Fruit fly (Drosophila melanogaster) whole organism, embryonic: Measurements from ENCODE around the gene dpr4.
A peak's percentile ranks its signal among the peaks of the same experiment; 100 is the strongest.

Experiments
- CG10267 ChIP-seq: fragments of 200-800 bp; sonication (Bioruptor generic); optimal IDR thresholded peaks from 2 replicates; lab custom pipeline; 2018; ENCODE audit warnings: missing biosample characterization, mild to moderate bottlenecking, missing genetic modification characterization, moderate library complexity
- CG10366 ChIP-seq: fragments of 200-800 bp; sonication (Bioruptor generic); IDR thresholded peaks from 2 replicates; pipeline ENCODE4 v1.3.6; 2022; ENCODE audit warnings: missing biosample characterization, missing genetic modification characterization
- CG10565 ChIP-seq: fragments of 200-800 bp; sonication (Bioruptor generic); optimal IDR thresholded peaks from 3 replicates; lab custom pipeline; 2016; ENCODE audit warnings: missing biosample characterization, mild to moderate bottlenecking, missing genetic modification characterization
- CG11695 ChIP-seq: fragments of 200-800 bp; sonication (Bioruptor generic); IDR thresholded peaks from 3 replicates; pipeline ENCODE4 v1.3.6; 2022; ENCODE audit warnings: missing biosample characterization, missing genetic modification characterization
- CG12071 ChIP-seq: fragments of 200-800 bp; sonication (Bioruptor generic); optimal IDR thresholded peaks from 3 replicates; lab custom pipeline; 2018; ENCODE audit warnings: missing biosample characterization, mild to moderate bottlenecking, missing genetic modification characterization
- CG12744 ChIP-seq: fragments of 200-800 bp; sonication (Bioruptor generic); optimal IDR thresholded peaks from 2 replicates; lab custom pipeline; 2016; ENCODE audit warnings: missing biosample characterization, missing genetic modification characterization
- CG13424 ChIP-seq: fragments of 200-800 bp; sonication (Bioruptor generic); optimal IDR thresholded peaks from 2 replicates; lab custom pipeline; 2019; ENCODE audit warnings: missing biosample characterization, mild to moderate bottlenecking, missing genetic modification characterization, moderate library complexity
- CG15479 ChIP-seq: fragments of 200-800 bp; sonication (Bioruptor generic); optimal IDR thresholded peaks from 3 replicates; lab custom pipeline; 2019; ENCODE audit warnings: missing biosample characterization, mild to moderate bottlenecking, missing genetic modification characterization, moderate library complexity
- CG1603 ChIP-seq: fragments of 200-800 bp; sonication (Bioruptor generic); optimal IDR thresholded peaks from 2 replicates; lab custom pipeline; 2019; ENCODE audit warnings: missing biosample characterization, mild to moderate bottlenecking, missing genetic modification characterization, moderate library complexity
- CG17568 ChIP-seq: fragments of 200-800 bp; sonication (Bioruptor generic); optimal IDR thresholded peaks from 2 replicates; lab custom pipeline; 2018; ENCODE audit warnings: missing biosample characterization, mild to moderate bottlenecking, missing genetic modification characterization, moderate library complexity
- CG1792 ChIP-seq: fragments of 200-800 bp; sonication (Bioruptor generic); optimal IDR thresholded peaks from 2 replicates; lab custom pipeline; 2016; ENCODE audit warnings: missing biosample characterization, missing genetic modification characterization
- CG2875 ChIP-seq: fragments of 200-800 bp; sonication (Bioruptor generic); optimal IDR thresholded peaks from 2 replicates; lab custom pipeline; 2017; ENCODE audit warnings: missing biosample characterization, mild to moderate bottlenecking, missing genetic modification characterization, missing genetic modification reagents
- CG4328 ChIP-seq: fragments of 200-800 bp; sonication (Bioruptor generic); optimal IDR thresholded peaks from 3 replicates; lab custom pipeline; 2017; ENCODE audit warnings: missing biosample characterization, missing genetic modification reagents, missing genetic modification characterization
- CG43689 ChIP-seq: fragments of 200-800 bp; sonication (Bioruptor generic); IDR thresholded peaks from 2 replicates; pipeline ENCODE4 v1.3.6; 2022; ENCODE audit warnings: missing biosample characterization, missing genetic modification characterization
- CG4730 ChIP-seq: fragments of 200-800 bp; sonication (Bioruptor generic); IDR thresholded peaks from 2 replicates; pipeline ENCODE4 v1.3.6; 2022; ENCODE audit warnings: missing biosample characterization, missing genetic modification characterization
- CG6854 ChIP-seq: fragments of 200-800 bp; sonication (Bioruptor generic); optimal IDR thresholded peaks from 3 replicates; lab custom pipeline; 2017; ENCODE audit warnings: missing biosample characterization, mild to moderate bottlenecking, missing genetic modification characterization
- CG7987 ChIP-seq: fragments of 200-800 bp; sonication (Bioruptor generic); optimal IDR thresholded peaks from 2 replicates; lab custom pipeline; 2018; ENCODE audit warnings: missing biosample characterization, mild to moderate bottlenecking, missing genetic modification characterization, moderate library complexity
- D ChIP-seq, 2 experiments: fragments of 200-800 bp in 1 of 2; fragments of >200 bp in 1 of 2; sonication (Bioruptor generic) in 1 of 2; optimal IDR thresholded peaks; 2 replicates in 1 of 2; 3 replicates in 1 of 2; lab custom pipeline; 2017; ENCODE audit warnings: mild to moderate bottlenecking in 1 of 2, missing biosample characterization in 1 of 2, missing genetic modification characterization in 1 of 2, missing genetic modification reagents in 1 of 2
- Dad ChIP-seq: fragments of 200-800 bp; sonication (Bioruptor generic); optimal IDR thresholded peaks from 3 replicates; lab custom pipeline; 2016; ENCODE audit warnings: missing biosample characterization, missing genetic modification characterization
- Doc2 ChIP-seq: fragments of 200-800 bp; sonication (Bioruptor generic); IDR thresholded peaks from 2 replicates; pipeline ENCODE4 v1.3.6; 2022; ENCODE audit warnings: missing biosample characterization, missing genetic modification characterization
- Eip74EF ChIP-seq, 2 experiments: fragments of 200-800 bp in 1 of 2; fragments of >200 bp in 1 of 2; sonication (Bioruptor generic) in 1 of 2; optimal IDR thresholded peaks; 2 replicates each; lab custom pipeline; 2017 to 2019; ENCODE audit warnings: missing biosample characterization in 2 of 2, missing genetic modification characterization in 2 of 2, mild to moderate bottlenecking in 1 of 2, moderate library complexity in 1 of 2
- GATAe ChIP-seq: fragments of 200-800 bp; sonication (Bioruptor generic); conservative IDR thresholded peaks from 2 replicates; pipeline ENCODE4 v1.3.6; 2022; ENCODE audit warnings: missing biosample characterization, missing genetic modification characterization
- H15 ChIP-seq: fragments of 200-800 bp; sonication (Bioruptor generic); IDR thresholded peaks from 3 replicates; pipeline ENCODE4 v1.3.6; 2022; ENCODE audit warnings: missing biosample characterization, missing genetic modification characterization
- H2.0 ChIP-seq: fragments of 200-800 bp; sonication (Bioruptor generic); IDR thresholded peaks from 2 replicates; pipeline ENCODE4 v1.3.6; 2022; ENCODE audit warnings: missing biosample characterization, missing genetic modification characterization
- HHEX ChIP-seq: fragments of 200-800 bp; sonication (Bioruptor generic); optimal IDR thresholded peaks from 3 replicates; lab custom pipeline; 2017; ENCODE audit warnings: missing biosample characterization, mild to moderate bottlenecking, missing genetic modification characterization, missing genetic modification reagents
- Meics ChIP-seq: fragments of 200-800 bp; sonication (Bioruptor generic); optimal IDR thresholded peaks from 2 replicates; lab custom pipeline; 2017; ENCODE audit warnings: missing biosample characterization, mild to moderate bottlenecking, missing genetic modification characterization
- Nf-YA ChIP-seq: fragments of 200-800 bp; sonication (Bioruptor generic); IDR thresholded peaks from 2 replicates; pipeline ENCODE4 v1.3.6; 2022; ENCODE audit warnings: missing biosample characterization, missing genetic modification characterization
- Oaz ChIP-seq: fragments of 200-800 bp; sonication (Bioruptor generic); IDR thresholded peaks from 2 replicates; pipeline ENCODE4 v1.3.6; 2022; ENCODE audit warnings: missing biosample characterization, missing genetic modification characterization
- Six4 ChIP-seq: fragments of 200-800 bp; sonication (Bioruptor generic); optimal IDR thresholded peaks from 2 replicates; lab custom pipeline; 2016; ENCODE audit warnings: missing biosample characterization, missing genetic modification characterization
- Sry-δ ChIP-seq: fragments of 200-800 bp; sonication (Bioruptor generic); optimal IDR thresholded peaks from 2 replicates; lab custom pipeline; 2016; ENCODE audit warnings: missing biosample characterization, missing genetic modification characterization
- amos ChIP-seq: fragments of 200-800 bp; sonication (Bioruptor generic); IDR thresholded peaks from 2 replicates; pipeline ENCODE4 v1.3.6; 2022; ENCODE audit warnings: missing biosample characterization, missing genetic modification characterization; ENCODE audit not compliant: partially characterized antibody
- bbx ChIP-seq: fragments of 200-800 bp; sonication (Bioruptor generic); IDR thresholded peaks from 2 replicates; pipeline ENCODE4 v1.3.6; 2022; ENCODE audit warnings: missing biosample characterization, missing genetic modification characterization; ENCODE audit not compliant: partially characterized antibody
- bowl ChIP-seq: fragments of 200-800 bp; sonication (Bioruptor generic); IDR thresholded peaks from 2 replicates; pipeline ENCODE4 v1.3.6; 2022; ENCODE audit warnings: missing biosample characterization, missing genetic modification characterization
- corto ChIP-seq: fragments of 200-800 bp; sonication (Bioruptor generic); optimal IDR thresholded peaks from 2 replicates; lab custom pipeline; 2016; ENCODE audit warnings: missing biosample characterization, mild to moderate bottlenecking, missing genetic modification characterization, moderate library complexity
- dysf ChIP-seq: fragments of 200-800 bp; sonication (Bioruptor generic); IDR thresholded peaks from 3 replicates; pipeline ENCODE4 v1.3.6; 2022; ENCODE audit warnings: missing biosample characterization, missing genetic modification characterization
- lola ChIP-seq, 3 experiments: fragments of >200 bp in 2 of 3; fragments of 200-800 bp in 1 of 3; sonication (Bioruptor generic) in 1 of 3; optimal IDR thresholded peaks; 2 replicates each; lab custom pipeline; 2017 to 2019; ENCODE audit warnings: missing biosample characterization in 3 of 3, missing genetic modification characterization in 3 of 3, mild to moderate bottlenecking in 1 of 3, moderate library complexity in 1 of 3
- nerfin-1 ChIP-seq: fragments of 200-800 bp; sonication (Bioruptor generic); optimal IDR thresholded peaks from 3 replicates; lab custom pipeline; 2019; ENCODE audit warnings: missing biosample characterization, mild to moderate bottlenecking, missing genetic modification characterization, moderate library complexity
- nerfin-2 ChIP-seq: fragments of 200-800 bp; sonication (Bioruptor generic); IDR thresholded peaks from 2 replicates; pipeline ENCODE4 v1.3.6; 2022; ENCODE audit warnings: missing biosample characterization, missing genetic modification characterization; ENCODE audit not compliant: partially characterized antibody
- peb ChIP-seq: fragments of 200-800 bp; sonication (Bioruptor generic); IDR thresholded peaks from 2 replicates; pipeline ENCODE4 v1.3.6; 2022; ENCODE audit warnings: missing biosample characterization, missing genetic modification characterization
- pnt ChIP-seq: fragments of 200-800 bp; sonication (Bioruptor generic); optimal IDR thresholded peaks from 3 replicates; lab custom pipeline; 2016; ENCODE audit warnings: missing biosample characterization, missing genetic modification characterization
- pum ChIP-seq: fragments of 200-800 bp; sonication (Bioruptor generic); optimal IDR thresholded peaks from 2 replicates; lab custom pipeline; 2016; ENCODE audit warnings: missing biosample characterization, missing genetic modification characterization
- rib ChIP-seq: fragments of 200-800 bp; sonication (Bioruptor generic); IDR thresholded peaks from 2 replicates; pipeline ENCODE4 v1.3.6; 2022; ENCODE audit warnings: missing biosample characterization, missing genetic modification characterization
- sisA ChIP-seq: fragments of 200-800 bp; sonication (Bioruptor generic); IDR thresholded peaks from 2 replicates; pipeline ENCODE4 v1.3.6; 2022; ENCODE audit warnings: missing biosample characterization, missing genetic modification characterization
- so ChIP-seq: fragments of 200-800 bp; sonication (Bioruptor generic); IDR thresholded peaks from 3 replicates; pipeline ENCODE4 v1.3.6; 2022; ENCODE audit warnings: missing biosample characterization, missing genetic modification characterization
- sob ChIP-seq: fragments of 200-800 bp; sonication (Bioruptor generic); IDR thresholded peaks from 2 replicates; pipeline ENCODE4 v1.3.6; 2022; ENCODE audit warnings: missing biosample characterization, missing genetic modification characterization
- sqz ChIP-seq: fragments of 200-800 bp; sonication (Bioruptor generic); optimal IDR thresholded peaks from 3 replicates; lab custom pipeline; 2018; ENCODE audit warnings: missing biosample characterization, mild to moderate bottlenecking, missing genetic modification characterization
- tll ChIP-seq, 2 experiments: fragments of 200-800 bp in 1 of 2; fragments of >200 bp in 1 of 2; sonication (Bioruptor generic) in 1 of 2; optimal IDR thresholded peaks; 2 replicates each; lab custom pipeline; 2017 to 2019; ENCODE audit warnings: missing biosample characterization in 2 of 2, missing genetic modification characterization in 2 of 2, mild to moderate bottlenecking in 1 of 2, moderate library complexity in 1 of 2
- unc-4 ChIP-seq: fragments of 200-800 bp; sonication (Bioruptor generic); IDR thresholded peaks from 2 replicates; pipeline ENCODE4 v1.3.6; 2022; ENCODE audit warnings: missing biosample characterization, missing genetic modification characterization; ENCODE audit not compliant: partially characterized antibody
- vvl ChIP-seq: fragments of 200-800 bp; sonication (Bioruptor generic); IDR thresholded peaks from 2 replicates; pipeline ENCODE4 v1.3.6; 2022; ENCODE audit warnings: missing biosample characterization, missing genetic modification characterization

dpr4 gene

DNA sequence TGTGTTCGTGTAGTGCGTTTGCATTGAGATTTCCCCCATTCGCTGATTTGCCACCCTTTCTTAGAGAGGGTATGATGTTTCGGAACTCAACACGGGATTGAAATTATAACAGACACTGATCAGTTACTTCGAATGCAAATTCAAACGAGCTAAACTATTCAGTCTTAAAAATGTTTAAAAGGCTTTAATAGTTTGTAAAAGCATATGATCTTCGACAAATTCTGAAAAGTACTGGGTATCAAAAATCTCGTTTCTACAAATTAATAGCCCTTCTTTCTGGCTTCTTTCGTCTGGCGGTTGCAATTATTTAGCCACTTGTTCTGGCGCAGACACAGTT is 39.5 kb upstream of the dpr4 start (continued):
- no peak for TF ChIP-seq CG12744
- no peak for TF ChIP-seq Meics
- TF ChIP-seq nerfin-2 (GFP tag; lab: Robert Waterston, UW), result no peak
- TF ChIP-seq so, result peak; percentile 57; the same call in 1 of the 3 replicates
- peak; percentile 64 for TF ChIP-seq peb (GFP tag; lab: Robert Waterston, UW)
- TF ChIP-seq CG12071 (GFP tag; lab: Kevin White, UChicago), result no peak
- TF ChIP-seq CG2875 (GFP tag; lab: Kevin White, UChicago), result peak; percentile 30
- no peak for TF ChIP-seq amos (GFP tag; lab: Robert Waterston, UW)
- TF ChIP-seq D (optimal IDR thresholded peaks at IDR 0.05; lab: Kevin White, UChicago), result no peak
- peak; percentile 48 for TF ChIP-seq D (GFP tag; optimal IDR thresholded peaks at IDR 0.05; lab: Kevin White, UChicago)
- peak; percentile 80 for TF ChIP-seq CG10366
- peak; percentile 68; the same call in 2 of the 3 replicates for TF ChIP-seq H15 (GFP tag; lab: Robert Waterston, UW)
- TF ChIP-seq GATAe (GFP tag; lab: Robert Waterston, UW), result 0 out of 2 replicates have a peak, but pooled peaks have one; percentile 7
- no peak for TF ChIP-seq nerfin-1 (tag; lab: Kevin White, UChicago)
- peak; percentile 32 for TF ChIP-seq CG10267 (tag; lab: Kevin White, UChicago)
- TF ChIP-seq CG6854 (GFP tag; lab: Kevin White, UChicago), result peak; percentile 27
- peak; percentile 8; the same call in 1 of the 2 replicates for TF ChIP-seq Doc2 (GFP tag; lab: Robert Waterston, UW)
- no peak for TF ChIP-seq CG4328
- peak; percentile 86 for TF ChIP-seq vvl (GFP tag; lab: Robert Waterston, UW)
- TF ChIP-seq CG15479, result no peak
- peak; percentile 51; the same call in 1 of the 2 replicates for TF ChIP-seq sob (GFP tag; lab: Robert Waterston, UW)
- no peak for TF ChIP-seq corto (GFP tag; lab: Kevin White, UChicago)
- TF ChIP-seq unc-4 (GFP tag; lab: Robert Waterston, UW), result no peak
- TF ChIP-seq bowl (GFP tag; lab: Robert Waterston, UW), result peak; percentile 68
- TF ChIP-seq CG10565 (GFP tag; lab: Kevin White, UChicago), result no peak
- peak; percentile 65 for TF ChIP-seq pum
- TF ChIP-seq tll (GFP tag; optimal IDR thresholded peaks at IDR 0.05; lab: Kevin White, UChicago), result no peak
- TF ChIP-seq lola (GFP tag; optimal IDR thresholded peaks at IDR 0.05; lab: Kevin White, UChicago), result peak in 1 of 3 experiments; percentile 23
- peak; percentile 75 for TF ChIP-seq CG11695
- peak; percentile 75 for TF ChIP-seq dysf (GFP tag; lab: Robert Waterston, UW)
- TF ChIP-seq CG7987 (GFP tag; lab: Kevin White, UChicago), result peak; percentile 25
- peak; percentile 50; the same call in 1 of the 2 replicates for TF ChIP-seq CG4730 (GFP tag; lab: Robert Waterston, UW)
- no peak for TF ChIP-seq Sry-δ (GFP tag; lab: Kevin White, UChicago)
- peak; percentile 75 for TF ChIP-seq CG13424 (tag; lab: Kevin White, UChicago)
- TF ChIP-seq sqz (GFP tag; lab: Kevin White, UChicago), result no peak
- no peak for TF ChIP-seq rib (GFP tag; lab: Robert Waterston, UW)
- TF ChIP-seq CG1603, result peak; percentile 84
- TF ChIP-seq Oaz (GFP tag; lab: Robert Waterston, UW), result peak; percentile 71
- peak; percentile 65 for TF ChIP-seq H2.0 (GFP tag; lab: Robert Waterston, UW)
- peak; percentile 53 for TF ChIP-seq Six4
- peak; percentile 64; the same call in 1 of the 2 replicates for TF ChIP-seq Nf-YA
- peak; percentile 50 for TF ChIP-seq pnt (GFP tag; lab: Kevin White, UChicago)
- TF ChIP-seq CG17568, result no peak
- peak; percentile 53 for TF ChIP-seq Dad (GFP tag; lab: Kevin White, UChicago)
- no peak for TF ChIP-seq bbx (GFP tag; lab: Robert Waterston, UW)
- peak; percentile 50 for TF ChIP-seq CG1792 (GFP tag; lab: Kevin White, UChicago)
- TF ChIP-seq Eip74EF (GFP tag; optimal IDR thresholded peaks at IDR 0.05; lab: Kevin White, UChicago), result peak in 1 of 2 experiments; percentile 52
- TF ChIP-seq HHEX (GFP tag; lab: Kevin White, UChicago), result peak; percentile 65
- TF ChIP-seq CG43689, result peak; percentile 66
- TF ChIP-seq sisA (GFP tag; lab: Robert Waterston, UW), result peak; percentile 69
